ENCODE assay signal across 1 worm cellular context in the genomic region with DNA sequence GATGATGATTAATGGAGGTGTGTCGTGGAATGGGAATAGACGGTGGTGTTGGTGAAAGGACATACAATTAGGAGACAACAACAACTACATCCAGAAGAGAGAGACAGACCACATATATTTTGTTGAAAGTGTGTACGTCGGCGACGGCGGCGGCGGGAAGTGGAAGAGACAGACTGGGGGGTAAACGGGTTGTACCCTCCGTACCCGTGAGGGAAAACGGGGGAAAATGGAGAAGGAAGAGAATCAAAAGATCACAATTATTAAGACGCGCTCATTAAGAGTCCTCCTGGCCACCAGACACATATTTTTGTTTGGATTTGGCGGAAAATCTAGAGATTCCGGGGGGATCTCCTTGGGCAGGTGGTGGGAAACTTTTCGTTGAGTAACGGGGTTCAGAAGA.
TF ChIP-seq lines count a peak whose summit lies in the region.

No protein-coding gene starts in this region.

TF ChIP-seq in whole organism, late embryonic, 69 proteins besides CTCF, POLR2A, EP300 and RAD21 (continued from another document):
- no peak for TF ChIP-seq unc-3 (GFP tag; conservative IDR thresholded peaks at IDR 0.05; lab: Robert Waterston, UW)
- no peak for TF ChIP-seq unc-3 (tag; optimal IDR thresholded peaks at IDR 0.05; lab: Kevin White, UChicago)
- TF ChIP-seq lin-11 (tag; optimal IDR thresholded peaks at IDR 0.05; lab: Kevin White, UChicago): no peak
- peak; percentile 17 for TF ChIP-seq rnt-1 (tag; optimal IDR thresholded peaks at IDR 0.05; lab: Kevin White, UChicago)
- no peak for TF ChIP-seq elt-2 (tag; optimal IDR thresholded peaks at IDR 0.05; lab: Kevin White, UChicago)
- no peak for TF ChIP-seq gmeb-2 (tag; optimal IDR thresholded peaks at IDR 0.05; lab: Kevin White, UChicago)
- TF ChIP-seq nhr-11 (tag; optimal IDR thresholded peaks at IDR 0.05; lab: Kevin White, UChicago): no peak
- TF ChIP-seq unc-55 (GFP tag; optimal IDR thresholded peaks at IDR 0.05; lab: Kevin White, UChicago): no peak
- TF ChIP-seq pqm-1 (tag; optimal IDR thresholded peaks at IDR 0.05; lab: Kevin White, UChicago): no peak
- peak; percentile 39 for TF ChIP-seq sdc-2 (tag; optimal IDR thresholded peaks at IDR 0.05; lab: Kevin White, UChicago)
- peak; percentile 3 for TF ChIP-seq ceh-19 (GFP tag; optimal IDR thresholded peaks at IDR 0.05; lab: Kevin White, UChicago)
- TF ChIP-seq ztf-16 (tag; optimal IDR thresholded peaks at IDR 0.05; lab: Kevin White, UChicago): no peak
- no peak for TF ChIP-seq pag-3 (tag; optimal IDR thresholded peaks at IDR 0.05; lab: Kevin White, UChicago; ENCODE audit: borderline replicate concordance)
- TF ChIP-seq ceh-22 (tag; optimal IDR thresholded peaks at IDR 0.05; lab: Kevin White, UChicago): no peak
- TF ChIP-seq K02D7.2 (tag; optimal IDR thresholded peaks at IDR 0.05; lab: Kevin White, UChicago): no peak
- TF ChIP-seq ceh-30 (tag; optimal IDR thresholded peaks at IDR 0.05; lab: Kevin White, UChicago): no peak
